Worm (Caenorhabditis elegans) whole organism, late embryonic: ENCODE results near the gene F46F5.8.
"Not testable (repeated sequence)": the region's sequence is repeated elsewhere in the genome, so short reads cannot be mapped to it uniquely, and the experiment has no call there.

Experiments used
- dmd-4 ChIP-seq: sonication (generic microtip); optimal IDR thresholded peaks from 2 replicates; lab custom pipeline; 2016; ENCODE audit warnings: borderline replicate concordance, missing genetic modification characterization, missing compliant biosample characterization
- ets-4 ChIP-seq: sonication (generic microtip); optimal IDR thresholded peaks from 2 replicates; lab custom pipeline; 2016; ENCODE audit warnings: missing genetic modification characterization, missing compliant biosample characterization
- hlh-30 ChIP-seq: sonication (generic microtip); optimal IDR thresholded peaks from 2 replicates; lab custom pipeline; 2017; ENCODE audit warnings: antibody characterized with exemption, missing genetic modification characterization, missing compliant biosample characterization; ENCODE audit not compliant: insufficient read depth
- lin-11 ChIP-seq: fragments of 200-800 bp; sonication (Bioruptor generic); optimal IDR thresholded peaks from 2 replicates; lab custom pipeline; 2018; ENCODE audit warnings: mild to moderate bottlenecking, missing genetic modification characterization, missing compliant biosample characterization
- nhr-11 ChIP-seq: fragments of 150-350 bp; optimal IDR thresholded peaks from 2 replicates; lab custom pipeline; 2014; ENCODE audit warnings: missing biosample characterization, missing genetic modification characterization
- pag-3 ChIP-seq: sonication (generic microtip); optimal IDR thresholded peaks from 2 replicates; lab custom pipeline; 2016; ENCODE audit warnings: missing compliant biosample characterization, missing genetic modification characterization, borderline replicate concordance
- pat-9 ChIP-seq: fragments of 200-800 bp; sonication (Bioruptor generic); optimal IDR thresholded peaks from 2 replicates; lab custom pipeline; 2018; ENCODE audit warnings: mild to moderate bottlenecking, missing genetic modification characterization, moderate library complexity, missing compliant biosample characterization
- pax-1 ChIP-seq: fragments of 150-350 bp; optimal IDR thresholded peaks from 2 replicates; lab custom pipeline; 2014; ENCODE audit warnings: missing biosample characterization, missing genetic modification characterization
- pqm-1 ChIP-seq: sonication (generic microtip); optimal IDR thresholded peaks from 2 replicates; lab custom pipeline; 2016; ENCODE audit warnings: missing genetic modification characterization, missing compliant biosample characterization
- tbx-7 ChIP-seq: sonication (generic microtip); optimal IDR thresholded peaks from 2 replicates; lab custom pipeline; 2016; ENCODE audit warnings: missing genotype, missing genetic modification characterization, missing compliant biosample characterization
- unc-3 ChIP-seq, 2 experiments: fragments of 200-800 bp in 1 of 2; sonication (Bioruptor generic) in 1 of 2; sonication (generic microtip) in 1 of 2; conservative IDR thresholded peaks in 1 of 2; optimal IDR thresholded peaks in 1 of 2; 2 replicates each; pipeline versions ENCODE4 v1.3.6 to Lab custom; 2016 to 2022; ENCODE audit warnings: missing compliant biosample characterization in 2 of 2, missing genetic modification characterization in 2 of 2, missing genetic modification reagents in 1 of 2

- TF ChIP-seq nhr-11; pax-1 (tag; lab: Kevin White, UChicago); dmd-4 (tag; lab: Kevin White, UChicago); lin-11; ets-4 (tag; lab: Kevin White, UChicago); hlh-30 (tag; lab: Kevin White, UChicago); pag-3; unc-3 (GFP tag; conservative IDR thresholded peaks at IDR 0.05; lab: Robert Waterston, UW); unc-3 (tag; optimal IDR thresholded peaks at IDR 0.05; lab: Kevin White, UChicago); tbx-7; pqm-1 (tag; lab: Kevin White, UChicago); pat-9 (tag; lab: Kevin White, UChicago): not testable (repeated sequence)
Observed at ce11 chrII:850567-850966, 29.2 kb upstream of the F46F5.8 start, which contains the start of gene F28A10.5.
